Worm (Caenorhabditis elegans) whole organism, L1 larva: ENCODE measurements around the gene cyp-35A5.

ENCODE experiments used
- aha-1 ChIP-seq: fragments of 150-350 bp; optimal IDR thresholded peaks from 2 replicates; lab custom pipeline; 2014; ENCODE audit warnings: missing biosample characterization, missing genetic modification characterization
- aly-2 ChIP-seq: fragments of 150-350 bp; optimal IDR thresholded peaks from 2 replicates; lab custom pipeline; 2014; ENCODE audit warnings: missing biosample characterization, missing genetic modification characterization
- blmp-1 ChIP-seq: fragments of 150-350 bp; optimal IDR thresholded peaks from 2 replicates; lab custom pipeline; 2014; ENCODE audit warnings: missing biosample characterization, missing genetic modification characterization
- efl-1 ChIP-seq, 4 experiments: fragments of 150-350 bp; optimal IDR thresholded peaks in 3 of 4; peaks in 1 of 4; 1 replicate in 1 of 4; 2 replicates in 3 of 4; lab custom pipeline; 2014; ENCODE audit warnings: missing biosample characterization in 2 of 4, missing genetic modification characterization in 2 of 4, missing genetic modification reagents in 2 of 4
- elt-3 ChIP-seq, 6 experiments: fragments of 150-350 bp in 1 of 6; sonication (generic microtip); optimal IDR thresholded peaks; 2 replicates each; lab custom pipeline; 2017 to 2018; ENCODE audit warnings: missing biosample characterization in 6 of 6, missing genetic modification characterization in 6 of 6, inconsistent platforms in 1 of 6
- fkh-10 ChIP-seq: sonication (generic microtip); optimal IDR thresholded peaks from 2 replicates; lab custom pipeline; 2017; ENCODE audit warnings: missing biosample characterization, missing genetic modification reagents, missing genetic modification characterization
- hpl-2 ChIP-seq: fragments of 150-350 bp; optimal IDR thresholded peaks from 2 replicates; lab custom pipeline; 2014; ENCODE audit warnings: missing biosample characterization, missing genetic modification reagents, missing genetic modification characterization
- lin-14 ChIP-seq: fragments of 200-800 bp; sonication (Bioruptor generic); optimal IDR thresholded peaks from 2 replicates; lab custom pipeline; 2018; ENCODE audit warnings: mild to moderate bottlenecking, missing genetic modification characterization, moderate library complexity, missing compliant biosample characterization
- lin-35 ChIP-seq, 2 experiments: fragments of 150-350 bp; optimal IDR thresholded peaks; 2 replicates each; lab custom pipeline; 2014; ENCODE audit warnings: missing biosample characterization in 2 of 2, missing genetic modification characterization in 2 of 2, missing genetic modification reagents in 2 of 2
- mab-9 ChIP-seq: fragments of 200-800 bp; sonication (Bioruptor generic); IDR thresholded peaks from 2 replicates; pipeline ENCODE4 v1.3.6; 2022; ENCODE audit warnings: missing genetic modification reagents, missing genetic modification characterization, missing compliant biosample characterization
- mep-1 ChIP-seq: fragments of 150-350 bp; optimal IDR thresholded peaks from 2 replicates; lab custom pipeline; 2014; ENCODE audit warnings: missing biosample characterization, missing genetic modification characterization
- nhr-11 ChIP-seq: fragments of 150-350 bp; optimal IDR thresholded peaks from 2 replicates; lab custom pipeline; 2014; ENCODE audit warnings: missing biosample characterization, missing genetic modification characterization
- nhr-19 ChIP-seq: fragments of 200-800 bp; sonication (Bioruptor generic); conservative IDR thresholded peaks from 2 replicates; pipeline ENCODE4 v1.3.6; 2022; ENCODE audit warnings: missing genetic modification characterization, missing compliant biosample characterization
- nhr-20 ChIP-seq: sonication (generic microtip); optimal IDR thresholded peaks from 2 replicates; lab custom pipeline; 2016; ENCODE audit warnings: mild to moderate bottlenecking, missing genetic modification characterization, missing compliant biosample characterization
- nhr-71 ChIP-seq: sonication (generic microtip); optimal IDR thresholded peaks from 2 replicates; lab custom pipeline; 2016; ENCODE audit warnings: mild to moderate bottlenecking, missing genetic modification characterization, moderate library complexity, missing compliant biosample characterization
- nhr-85 ChIP-seq: sonication (generic microtip); peaks from one replicate; lab custom pipeline; 2016; ENCODE audit warnings: missing genetic modification characterization, inconsistent platforms, missing compliant biosample characterization
- pax-3 ChIP-seq: fragments of 200-800 bp; sonication (Bioruptor generic); optimal IDR thresholded peaks from 2 replicates; lab custom pipeline; 2018; ENCODE audit warnings: mild to moderate bottlenecking, missing genetic modification characterization, moderate library complexity, missing compliant biosample characterization
- snpc-4 ChIP-seq: fragments of 150-350 bp; optimal IDR thresholded peaks from 2 replicates; lab custom pipeline; 2014; ENCODE audit warnings: missing biosample characterization, missing genetic modification characterization
- snu-23 ChIP-seq: sonication (generic microtip); optimal IDR thresholded peaks from 2 replicates; lab custom pipeline; 2016; ENCODE audit warnings: missing genetic modification characterization, missing compliant biosample characterization
- sox-4 ChIP-seq: sonication (generic microtip); optimal IDR thresholded peaks from 2 replicates; lab custom pipeline; 2016; ENCODE audit warnings: missing genetic modification characterization, missing compliant biosample characterization
- tbx-2 ChIP-seq: sonication (generic microtip); optimal IDR thresholded peaks from 2 replicates; lab custom pipeline; 2016; ENCODE audit warnings: missing genetic modification characterization, missing compliant biosample characterization
- unc-62 ChIP-seq: fragments of 150-350 bp; optimal IDR thresholded peaks from 2 replicates; lab custom pipeline; 2014; ENCODE audit warnings: missing biosample characterization, missing genetic modification reagents, missing genetic modification characterization
- vab-15 ChIP-seq: sonication (generic microtip); optimal IDR thresholded peaks from 2 replicates; lab custom pipeline; 2017; ENCODE audit warnings: missing genotype, mild to moderate bottlenecking, missing genetic modification characterization, missing compliant biosample characterization
- ztf-4 ChIP-seq: fragments of 150-350 bp; optimal IDR thresholded peaks from 2 replicates; lab custom pipeline; 2014; ENCODE audit warnings: missing biosample characterization, missing genetic modification characterization

The cyp-35A5 gene

DNA sequence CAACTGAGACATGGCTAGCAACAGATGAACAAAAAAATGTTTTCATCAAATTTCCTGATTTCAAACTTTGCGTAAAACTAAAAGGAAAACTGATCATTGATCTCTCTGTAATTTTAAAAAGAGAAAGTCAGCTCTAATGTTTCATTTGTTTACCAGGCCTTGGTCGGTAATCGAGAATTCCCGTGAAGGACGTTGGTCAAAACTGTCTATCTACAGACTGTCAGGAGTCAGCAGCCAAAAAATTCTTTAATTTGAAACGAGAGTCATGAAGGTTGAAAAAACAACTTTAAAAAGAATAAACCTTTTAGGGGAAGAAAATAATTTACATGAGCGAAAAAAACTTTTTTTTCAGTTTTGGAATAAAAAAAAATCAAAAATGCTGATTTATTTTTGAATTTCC is 49.0 kb downstream of the cyp-35A5 start:
- TF ChIP-seq snpc-4 (tag; lab: Kevin White, UChicago), result no peak
- TF ChIP-seq nhr-71, result peak; percentile 20
- TF ChIP-seq blmp-1 (tag; lab: Kevin White, UChicago), result peak; percentile 77
- TF ChIP-seq efl-1 (optimal IDR thresholded peaks at IDR 0.05; lab: Kevin White, UChicago), result no peak
- TF ChIP-seq efl-1 (GFP tag; optimal IDR thresholded peaks at IDR 0.05 in 1 of 2; lab: Kevin White, UChicago), result peak in 1 of 2 experiments; percentile 23
- peak in 1 of 6 experiments; percentile 19 for TF ChIP-seq elt-3 (tag; optimal IDR thresholded peaks at IDR 0.05; lab: Kevin White, UChicago)
- peak; percentile 42 for TF ChIP-seq nhr-20 (tag; lab: Kevin White, UChicago)
- TF ChIP-seq mab-9 (GFP tag; lab: Robert Waterston, UW), result no peak
- no peak for TF ChIP-seq fkh-10 (GFP tag; lab: Kevin White, UChicago)
- TF ChIP-seq lin-14 (GFP tag; lab: Kevin White, UChicago), result peak; percentile 42
- TF ChIP-seq nhr-85 (tag; lab: Kevin White, UChicago), result peak; percentile 88
- TF ChIP-seq ztf-4, result no peak

DNA sequence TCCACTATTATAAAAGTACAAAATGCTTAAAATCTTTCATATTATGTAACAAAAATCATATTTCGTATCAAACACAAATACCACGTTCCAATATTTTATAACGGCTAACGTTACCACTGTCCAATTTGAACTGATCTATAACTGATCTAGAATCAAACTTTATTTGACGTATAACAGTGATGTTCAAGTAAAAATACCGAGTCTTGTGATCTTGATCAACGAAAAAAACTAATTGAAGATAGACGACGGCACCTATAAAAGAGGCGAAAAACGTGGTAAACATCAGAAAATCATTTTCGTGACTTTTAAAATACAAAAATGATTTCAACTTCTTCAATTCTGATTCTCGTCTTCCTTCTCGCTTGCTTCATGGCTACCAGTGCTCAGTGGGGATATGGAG is 51.5 kb downstream of the cyp-35A5 start, which contains the start of gene nlp-28:
Gene nlp-28, plus strand, starts transcription at position 285 of the 400 bp plus-strand sequence.
- TF ChIP-seq lin-14 (GFP tag; lab: Kevin White, UChicago) (peak; percentile 41), nhr-85 (tag; lab: Kevin White, UChicago) (peak; percentile 77), aly-2 (tag; lab: Kevin White, UChicago) (no peak), pax-3 (tag; lab: Kevin White, UChicago) (no peak), vab-15 (tag; lab: Kevin White, UChicago) (no peak), nhr-20 (tag; lab: Kevin White, UChicago) (peak; percentile 54), mep-1 (no peak), hpl-2 (GFP tag; lab: Kevin White, UChicago) (no peak), nhr-19 (GFP tag; lab: Robert Waterston, UW) (0 out of 2 replicates have a peak, but pooled peaks have one; percentile 4), aha-1 (tag; lab: Kevin White, UChicago) (no peak), elt-3 (tag; optimal IDR thresholded peaks at IDR 0.05; lab: Kevin White, UChicago) (peak in 1 of 6 experiments; percentile 53), unc-62 (GFP tag; lab: Kevin White, UChicago) (no peak), nhr-11 (tag; lab: Kevin White, UChicago) (no peak), efl-1 (optimal IDR thresholded peaks at IDR 0.05; lab: Kevin White, UChicago) (no peak), efl-1 (GFP tag; optimal IDR thresholded peaks at IDR 0.05 in 1 of 2; lab: Kevin White, UChicago) (peak in 1 of 2 experiments; percentile 55), tbx-2 (tag; lab: Kevin White, UChicago) (peak; percentile 17), nhr-71 (peak; percentile 31), lin-35 (GFP tag; optimal IDR thresholded peaks at IDR 0.05; lab: Kevin White, UChicago) (peak in 1 of 2 experiments; percentile 0), sox-4 (tag; lab: Kevin White, UChicago) (no peak), snu-23 (GFP tag; lab: Kevin White, UChicago) (peak; percentile 19)
